Worm (Caenorhabditis elegans) whole organism, young adult: ENCODE results near the gene srz-16.

Experiments
- B0019.2 ChIP-seq: fragments of 200-800 bp; sonication (Bioruptor generic); conservative IDR thresholded peaks from 2 replicates; pipeline ENCODE4 v1.3.6; 2022; ENCODE audit warnings: missing genetic modification reagents, missing genetic modification characterization, missing compliant biosample characterization
- B0336.3 ChIP-seq: fragments of 200-800 bp; sonication (Bioruptor generic); IDR thresholded peaks from 2 replicates; pipeline ENCODE4 v1.3.6; 2022; ENCODE audit warnings: missing genetic modification characterization, missing compliant biosample characterization
- C17E4.6 ChIP-seq: fragments of 200-800 bp; sonication (Bioruptor generic); IDR thresholded peaks from 2 replicates; pipeline ENCODE4 v1.3.6; 2022; ENCODE audit warnings: missing genetic modification reagents, missing genetic modification characterization, missing compliant biosample characterization
- D2030.7 ChIP-seq: fragments of 200-800 bp; sonication (Bioruptor generic); IDR thresholded peaks from 2 replicates; pipeline ENCODE4 v1.3.6; 2022; ENCODE audit warnings: missing genetic modification reagents, missing genetic modification characterization, missing compliant biosample characterization
- F33H1.4 ChIP-seq: fragments of 200-800 bp; sonication (Bioruptor generic); IDR thresholded peaks from 2 replicates; pipeline ENCODE4 v1.3.6; 2022; ENCODE audit warnings: missing genetic modification reagents, missing genetic modification characterization, missing compliant biosample characterization
- F37B4.10 ChIP-seq: fragments of 200-800 bp; sonication (Bioruptor generic); IDR thresholded peaks from 2 replicates; pipeline ENCODE4 v1.3.6; 2022; ENCODE audit warnings: missing genetic modification characterization, missing compliant biosample characterization
- F52B5.7 ChIP-seq: sonication (generic microtip); optimal IDR thresholded peaks from 2 replicates; lab custom pipeline; 2016; ENCODE audit warnings: mild to moderate bottlenecking, missing genetic modification characterization, missing compliant biosample characterization
- F55B11.4 ChIP-seq: sonication (generic microtip); optimal IDR thresholded peaks from 2 replicates; lab custom pipeline; 2016; ENCODE audit warnings: missing compliant biosample characterization, missing genetic modification characterization, borderline replicate concordance; ENCODE audit not compliant: insufficient read depth
- K11D2.4 ChIP-seq: fragments of 200-800 bp; sonication (Bioruptor generic); IDR thresholded peaks from 2 replicates; pipeline ENCODE4 v1.3.6; 2022; ENCODE audit warnings: missing genetic modification reagents, missing genetic modification characterization, missing compliant biosample characterization
- Y79H2A.3 ChIP-seq: fragments of 200-800 bp; sonication (Bioruptor generic); conservative IDR thresholded peaks from 2 replicates; pipeline ENCODE4 v1.3.6; 2022; ENCODE audit warnings: missing genetic modification reagents, missing genetic modification characterization, missing compliant biosample characterization
- akir-1 ChIP-seq: fragments of 200-800 bp; sonication (Bioruptor generic); optimal IDR thresholded peaks from 2 replicates; lab custom pipeline; 2018; ENCODE audit warnings: mild to moderate bottlenecking, missing genetic modification characterization, moderate library complexity, missing compliant biosample characterization
- attf-3 ChIP-seq: fragments of 200-800 bp; sonication (Bioruptor generic); conservative IDR thresholded peaks from 2 replicates; pipeline ENCODE4 v1.3.6; 2022; ENCODE audit warnings: missing genetic modification reagents, missing genetic modification characterization, missing compliant biosample characterization
- attf-5 ChIP-seq: fragments of 200-800 bp; sonication (Bioruptor generic); optimal IDR thresholded peaks from 2 replicates; lab custom pipeline; 2018; ENCODE audit warnings: mild to moderate bottlenecking, missing genetic modification characterization, missing compliant biosample characterization
- bed-2 ChIP-seq: fragments of 200-800 bp; sonication (Bioruptor generic); IDR thresholded peaks from 2 replicates; pipeline ENCODE4 v1.3.6; 2022; ENCODE audit warnings: missing genetic modification reagents, missing genetic modification characterization, missing compliant biosample characterization
- cebp-1 ChIP-seq, 2 experiments: fragments of 200-800 bp in 1 of 2; sonication (Bioruptor generic) in 1 of 2; sonication (generic microtip) in 1 of 2; IDR thresholded peaks in 1 of 2; optimal IDR thresholded peaks in 1 of 2; 2 replicates each; pipeline versions ENCODE4 v1.3.6 to Lab custom; 2017 to 2022; ENCODE audit warnings: missing compliant biosample characterization in 2 of 2, missing genetic modification characterization in 2 of 2, mild to moderate bottlenecking in 1 of 2, missing genetic modification reagents in 1 of 2, moderate library complexity in 1 of 2
- ceh-100 ChIP-seq: fragments of 200-800 bp; sonication (Bioruptor generic); IDR thresholded peaks from 2 replicates; pipeline ENCODE4 v1.3.6; 2022; ENCODE audit warnings: missing genetic modification reagents, missing genetic modification characterization, missing compliant biosample characterization
- ceh-79 ChIP-seq: sonication (generic microtip); optimal IDR thresholded peaks from 2 replicates; lab custom pipeline; 2017; ENCODE audit warnings: mild to moderate bottlenecking, missing genetic modification characterization, missing compliant biosample characterization
- ceh-91 ChIP-seq: fragments of 200-800 bp; sonication (Bioruptor generic); IDR thresholded peaks from 2 replicates; pipeline ENCODE4 v1.3.6; 2022; ENCODE audit warnings: missing genetic modification reagents, missing genetic modification characterization, missing compliant biosample characterization
- egl-18 ChIP-seq: fragments of 200-800 bp; sonication (Bioruptor generic); IDR thresholded peaks from 2 replicates; pipeline ENCODE4 v1.3.6; 2022; ENCODE audit warnings: missing genetic modification reagents, missing genetic modification characterization, missing compliant biosample characterization
- egrh-3 ChIP-seq: fragments of 200-800 bp; sonication (Bioruptor generic); IDR thresholded peaks from 2 replicates; pipeline ENCODE4 v1.3.6; 2022; ENCODE audit warnings: missing genetic modification reagents, missing genetic modification characterization, missing compliant biosample characterization
- let-607 ChIP-seq, 2 experiments: fragments of 200-800 bp in 1 of 2; sonication (Bioruptor generic) in 1 of 2; sonication (generic microtip) in 1 of 2; optimal IDR thresholded peaks; 2 replicates each; lab custom pipeline; 2016 to 2018; ENCODE audit warnings: mild to moderate bottlenecking in 2 of 2, missing compliant biosample characterization in 2 of 2, missing genetic modification characterization in 2 of 2, moderate library complexity in 2 of 2, missing genotype in 1 of 2
- lin-35 ChIP-seq, 3 experiments: fragments of 150-350 bp in 2 of 3; sonication (generic microtip) in 1 of 3; optimal IDR thresholded peaks; 2 replicates each; lab custom pipeline; 2014 to 2018; ENCODE audit warnings: missing biosample characterization in 3 of 3, missing genetic modification characterization in 3 of 3, missing genetic modification reagents in 3 of 3
- lin-54 ChIP-seq: fragments of 200-800 bp; sonication (Bioruptor generic); optimal IDR thresholded peaks from 2 replicates; lab custom pipeline; 2018; ENCODE audit warnings: mild to moderate bottlenecking, missing genetic modification characterization, missing compliant biosample characterization
- mcd-1 ChIP-seq: fragments of 200-800 bp; sonication (Bioruptor generic); IDR thresholded peaks from 2 replicates; pipeline ENCODE4 v1.3.6; 2022; ENCODE audit warnings: missing genetic modification reagents, missing genetic modification characterization, missing compliant biosample characterization
- mel-28 ChIP-seq: sonication (generic microtip); optimal IDR thresholded peaks from 2 replicates; lab custom pipeline; 2016; ENCODE audit warnings: borderline replicate concordance, mild to moderate bottlenecking, missing genetic modification characterization, missing compliant biosample characterization
- nhr-120 ChIP-seq: fragments of 200-800 bp; sonication (Bioruptor generic); IDR thresholded peaks from 2 replicates; pipeline ENCODE4 v1.3.6; 2022; ENCODE audit warnings: missing genetic modification characterization, missing compliant biosample characterization
- nhr-80 ChIP-seq: sonication (generic microtip); optimal IDR thresholded peaks from 2 replicates; lab custom pipeline; 2016; ENCODE audit warnings: missing genetic modification characterization, missing compliant biosample characterization
- nhr-90 ChIP-seq: sonication (generic microtip); optimal IDR thresholded peaks from 2 replicates; lab custom pipeline; 2016; ENCODE audit warnings: missing genotype, mild to moderate bottlenecking, missing genetic modification characterization, missing compliant biosample characterization
- pha-4 ChIP-seq: fragments of 150-350 bp; sonication (generic microtip); optimal IDR thresholded peaks from 2 replicates; lab custom pipeline; 2014; ENCODE audit warnings: missing biosample characterization, missing genetic modification reagents, missing genetic modification characterization
- rpc-1 ChIP-seq, 2 experiments: fragments of 150-350 bp in 1 of 2; sonication (generic microtip) in 1 of 2; optimal IDR thresholded peaks; 2 replicates each; lab custom pipeline; 2014 to 2018; ENCODE audit warnings: missing biosample characterization in 1 of 2, missing genetic modification characterization in 1 of 2, missing genetic modification reagents in 1 of 2, missing genotype in 1 of 2
- sdz-38 ChIP-seq: sonication (generic microtip); optimal IDR thresholded peaks from 2 replicates; lab custom pipeline; 2016; ENCODE audit warnings: missing genotype, missing genetic modification characterization, missing compliant biosample characterization
- sea-2 ChIP-seq: fragments of 200-800 bp; sonication (Bioruptor generic); IDR thresholded peaks from 2 replicates; pipeline ENCODE4 v1.3.6; 2022; ENCODE audit warnings: missing genetic modification characterization, missing compliant biosample characterization
- snpc-1.3 ChIP-seq: sonication (generic microtip); optimal IDR thresholded peaks from 2 replicates; lab custom pipeline; 2017; ENCODE audit warnings: missing genetic modification characterization, mild to moderate bottlenecking, missing compliant biosample characterization, antibody characterized with exemption, moderate library complexity, missing genotype, missing genetic modification reagents; ENCODE audit not compliant: insufficient read depth
- sptf-2 ChIP-seq: fragments of 200-800 bp; sonication (Bioruptor generic); optimal IDR thresholded peaks from 2 replicates; lab custom pipeline; 2018; ENCODE audit warnings: mild to moderate bottlenecking, missing genetic modification characterization, missing compliant biosample characterization
- tbp1 ChIP-seq: fragments of 200-800 bp; sonication (Bioruptor generic); optimal IDR thresholded peaks from 2 replicates; lab custom pipeline; 2018; ENCODE audit warnings: mild to moderate bottlenecking, missing genetic modification characterization, missing compliant biosample characterization
- unc-130 ChIP-seq: sonication (generic microtip); optimal IDR thresholded peaks from 2 replicates; lab custom pipeline; 2016; ENCODE audit warnings: missing genetic modification reagents, missing genetic modification characterization, missing compliant biosample characterization
- ztf-18 ChIP-seq: sonication (generic microtip); optimal IDR thresholded peaks from 2 replicates; lab custom pipeline; 2016; ENCODE audit warnings: missing genotype, mild to moderate bottlenecking, missing genetic modification characterization, missing compliant biosample characterization
- ztf-22 ChIP-seq: fragments of 200-800 bp; sonication (Bioruptor generic); optimal IDR thresholded peaks from 2 replicates; lab custom pipeline; 2018; ENCODE audit warnings: mild to moderate bottlenecking, missing genetic modification characterization, moderate library complexity, missing compliant biosample characterization
- ztf-6 ChIP-seq: fragments of 200-800 bp; sonication (Bioruptor generic); IDR thresholded peaks from 2 replicates; pipeline ENCODE4 v1.3.6; 2022; ENCODE audit warnings: missing genetic modification reagents, missing genetic modification characterization, missing compliant biosample characterization

Gene srz-16

ce11 chrV:20234439-20234838, 48.0 kb upstream of the srz-16 start (continued):
- no peak for TF ChIP-seq B0019.2 (GFP tag; lab: Robert Waterston, UW)
- TF ChIP-seq Y79H2A.3 (GFP tag; lab: Robert Waterston, UW): no peak
- TF ChIP-seq F33H1.4: no peak
- TF ChIP-seq egl-18 (GFP tag; lab: Robert Waterston, UW): no peak
- no peak for TF ChIP-seq lin-54 (GFP tag; lab: Kevin White, UChicago)
- no peak for TF ChIP-seq K11D2.4 (GFP tag; lab: Robert Waterston, UW)
- 0 out of 2 replicates have a peak, but pooled peaks have one; percentile 8 for TF ChIP-seq D2030.7 (GFP tag; lab: Robert Waterston, UW)
- TF ChIP-seq akir-1: no peak
- no peak for TF ChIP-seq snpc-1.3 (tag; lab: Kevin White, UChicago)
- TF ChIP-seq B0336.3 (GFP tag; lab: Robert Waterston, UW): peak; percentile 44; the same call in 1 of the 2 replicates
- 0 out of 2 replicates have a peak, but pooled peaks have one; percentile 14 for TF ChIP-seq nhr-120
- TF ChIP-seq ceh-100 (GFP tag; lab: Robert Waterston, UW): no peak
- no peak for TF ChIP-seq unc-130
- TF ChIP-seq let-607 (tag; optimal IDR thresholded peaks at IDR 0.05; lab: Kevin White, UChicago): no peak
- TF ChIP-seq egrh-3: no peak
- TF ChIP-seq ztf-6 (GFP tag; lab: Robert Waterston, UW): no peak

DNA sequence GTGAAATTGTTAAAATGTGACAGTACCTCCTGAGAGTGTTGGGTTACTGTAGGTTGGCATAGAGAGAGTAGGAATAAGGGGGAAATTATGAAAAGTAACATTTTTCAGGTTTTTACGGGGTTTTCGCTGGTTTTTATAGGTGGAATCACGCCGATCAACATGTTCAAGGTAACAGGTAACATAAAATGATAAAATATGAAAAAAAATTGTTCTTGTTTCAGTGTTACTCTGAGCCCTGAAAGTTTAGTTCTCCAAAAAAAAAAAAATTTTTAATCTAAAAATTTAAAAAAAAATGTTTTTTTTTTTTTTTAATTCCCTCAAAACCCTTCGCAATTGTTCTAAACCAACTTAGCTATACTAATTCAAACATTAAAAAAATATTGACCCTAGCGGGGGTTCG, 47.3 kb upstream of the srz-16 start, which contains the start of gene Y113G7B.15:
Gene Y113G7B.15 (minus strand): TSS at position 101 of the 400 bp plus-strand sequence.
- TF ChIP-seq unc-130: no peak
- no peak for TF ChIP-seq attf-3
- no peak for TF ChIP-seq F55B11.4 (tag; lab: Kevin White, UChicago)
- no peak for TF ChIP-seq sea-2 (GFP tag; lab: Robert Waterston, UW)
- TF ChIP-seq pha-4 (tag; lab: Kevin White, UChicago): no peak
- no peak for TF ChIP-seq ztf-18 (tag; lab: Kevin White, UChicago)
- no peak for TF ChIP-seq lin-54 (GFP tag; lab: Kevin White, UChicago)
- TF ChIP-seq lin-35 (GFP tag; optimal IDR thresholded peaks at IDR 0.05; lab: Kevin White, UChicago): no peak
- TF ChIP-seq C17E4.6 (GFP tag; lab: Robert Waterston, UW): no peak
- TF ChIP-seq nhr-80 (tag; lab: Kevin White, UChicago): no peak
- no peak for TF ChIP-seq mcd-1
- no peak for TF ChIP-seq bed-2 (GFP tag; lab: Robert Waterston, UW)

- TF ChIP-seq sptf-2 (no peak), nhr-80 (tag; lab: Kevin White, UChicago) (peak; percentile 65), cebp-1 (GFP tag; IDR thresholded peaks at IDR 0.05; lab: Robert Waterston, UW) (no peak), cebp-1 (tag; optimal IDR thresholded peaks at IDR 0.05; lab: Kevin White, UChicago) (peak; percentile 50), ceh-79 (no peak), attf-5 (GFP tag; lab: Kevin White, UChicago) (no peak)
Observed at ce11 chrV:20225312-20225711, 38.8 kb upstream of the srz-16 start.

DNA sequence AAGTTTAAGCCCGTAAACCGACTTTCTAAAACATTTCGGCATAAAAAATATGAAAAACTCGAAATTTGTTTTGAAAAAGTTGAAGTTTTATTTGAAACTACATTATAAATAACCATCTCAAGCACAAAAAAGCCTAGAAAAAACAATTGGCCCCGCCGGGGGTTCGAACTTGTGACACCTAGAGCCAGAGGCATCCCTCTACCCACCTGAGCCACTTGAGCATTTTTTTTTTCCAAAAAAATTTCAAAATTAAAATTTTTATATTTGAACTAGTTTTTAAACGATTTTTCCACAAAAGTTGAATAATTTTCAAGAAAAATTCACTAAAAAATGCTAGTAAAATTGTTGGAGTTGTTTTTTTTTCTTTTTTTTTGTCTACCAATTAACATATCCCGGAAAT, 37.2 kb upstream of the srz-16 start:
- TF ChIP-seq mel-28 (tag; lab: Kevin White, UChicago) (no peak), nhr-90 (tag; lab: Kevin White, UChicago) (no peak), ztf-22 (GFP tag; lab: Kevin White, UChicago) (no peak), tbp1 (GFP tag; lab: Kevin White, UChicago) (peak; percentile 63), Y79H2A.3 (GFP tag; lab: Robert Waterston, UW) (no peak), F37B4.10 (GFP tag; lab: Robert Waterston, UW) (no peak), sdz-38 (tag; lab: Kevin White, UChicago) (no peak), rpc-1 (optimal IDR thresholded peaks at IDR 0.05; lab: Kevin White, UChicago) (peak; percentile 15), rpc-1 (tag; optimal IDR thresholded peaks at IDR 0.05; lab: Kevin White, UChicago) (peak; percentile 60), F52B5.7 (no peak), ceh-91 (GFP tag; lab: Robert Waterston, UW) (no peak)
